Worm (Caenorhabditis elegans) whole organism, late embryonic: ENCODE results near the gene srm-4.

ENCODE experiments used
- C38D4.7 ChIP-seq: fragments of 200-800 bp; sonication (Bioruptor generic); optimal IDR thresholded peaks from 2 replicates; lab custom pipeline; 2018; ENCODE audit warnings: mild to moderate bottlenecking, missing genetic modification characterization, moderate library complexity, missing compliant biosample characterization
- F13H6.1 ChIP-seq: sonication (generic microtip); optimal IDR thresholded peaks from 2 replicates; lab custom pipeline; 2016; ENCODE audit warnings: missing genetic modification characterization, missing compliant biosample characterization
- K09A11.1 ChIP-seq: sonication (generic microtip); optimal IDR thresholded peaks from 2 replicates; lab custom pipeline; 2017; ENCODE audit warnings: antibody characterized with exemption, mild to moderate bottlenecking, missing genetic modification characterization, missing compliant biosample characterization; ENCODE audit not compliant: insufficient read depth
- Y22D7AL.16 ChIP-seq: sonication (generic microtip); optimal IDR thresholded peaks from 2 replicates; lab custom pipeline; 2016; ENCODE audit warnings: missing genetic modification characterization, missing compliant biosample characterization
- ceh-18 ChIP-seq: sonication (generic microtip); optimal IDR thresholded peaks from 2 replicates; lab custom pipeline; 2016; ENCODE audit warnings: missing genetic modification characterization, missing compliant biosample characterization
- ceh-19 ChIP-seq: fragments of 200-800 bp; sonication (Bioruptor generic); optimal IDR thresholded peaks from 2 replicates; lab custom pipeline; 2018; ENCODE audit warnings: mild to moderate bottlenecking, missing genetic modification characterization, missing compliant biosample characterization
- ceh-31 ChIP-seq: sonication (generic microtip); optimal IDR thresholded peaks from 2 replicates; lab custom pipeline; 2016; ENCODE audit warnings: missing genetic modification characterization, missing compliant biosample characterization
- ceh-45 ChIP-seq: fragments of 200-800 bp; sonication (Bioruptor generic); IDR thresholded peaks from 2 replicates; pipeline ENCODE4 v1.3.6; 2022; ENCODE audit warnings: missing genetic modification reagents, missing genetic modification characterization, missing compliant biosample characterization
- ceh-48 ChIP-seq: sonication (generic microtip); optimal IDR thresholded peaks from 2 replicates; lab custom pipeline; 2016; ENCODE audit warnings: missing genetic modification characterization, inconsistent platforms, missing compliant biosample characterization
- ceh-6 ChIP-seq: fragments of 200-800 bp; sonication (Bioruptor generic); optimal IDR thresholded peaks from 2 replicates; lab custom pipeline; 2018; ENCODE audit warnings: mild to moderate bottlenecking, missing genetic modification characterization, missing compliant biosample characterization
- dmd-4 ChIP-seq: sonication (generic microtip); optimal IDR thresholded peaks from 2 replicates; lab custom pipeline; 2016; ENCODE audit warnings: borderline replicate concordance, missing genetic modification characterization, missing compliant biosample characterization
- dve-1 ChIP-seq: sonication (generic microtip); optimal IDR thresholded peaks from 2 replicates; lab custom pipeline; 2017; ENCODE audit warnings: antibody characterized with exemption, mild to moderate bottlenecking, missing genetic modification characterization, missing compliant biosample characterization
- elt-2 ChIP-seq: sonication (generic microtip); optimal IDR thresholded peaks from 2 replicates; lab custom pipeline; 2016; ENCODE audit warnings: missing genetic modification reagents, missing genetic modification characterization, missing compliant biosample characterization
- gmeb-2 ChIP-seq: sonication (generic microtip); optimal IDR thresholded peaks from 2 replicates; lab custom pipeline; 2016; ENCODE audit warnings: missing genetic modification characterization, inconsistent platforms, missing compliant biosample characterization
- hlh-13 ChIP-seq: fragments of 200-800 bp; sonication (Bioruptor generic); optimal IDR thresholded peaks from 2 replicates; lab custom pipeline; 2018; ENCODE audit warnings: mild to moderate bottlenecking, missing genetic modification characterization, missing compliant biosample characterization
- hlh-30 ChIP-seq: sonication (generic microtip); optimal IDR thresholded peaks from 2 replicates; lab custom pipeline; 2017; ENCODE audit warnings: antibody characterized with exemption, missing genetic modification characterization, missing compliant biosample characterization; ENCODE audit not compliant: insufficient read depth
- hlh-8 ChIP-seq: sonication (generic microtip); optimal IDR thresholded peaks from 2 replicates; lab custom pipeline; 2016; ENCODE audit warnings: missing genotype, missing genetic modification characterization, missing compliant biosample characterization
- lim-6 ChIP-seq: sonication (generic microtip); optimal IDR thresholded peaks from 2 replicates; lab custom pipeline; 2016; ENCODE audit warnings: missing genetic modification characterization, missing compliant biosample characterization
- nfya-1 ChIP-seq: sonication (generic microtip); optimal IDR thresholded peaks from 2 replicates; lab custom pipeline; 2017; ENCODE audit warnings: missing genetic modification characterization, mild to moderate bottlenecking, missing compliant biosample characterization, antibody characterized with exemption, moderate library complexity
- nhr-232 ChIP-seq: sonication (generic microtip); optimal IDR thresholded peaks from 2 replicates; lab custom pipeline; 2016; ENCODE audit warnings: missing genetic modification characterization, missing compliant biosample characterization
- npax-4 ChIP-seq: sonication (generic microtip); optimal IDR thresholded peaks from 2 replicates; lab custom pipeline; 2016; ENCODE audit warnings: missing genetic modification characterization, missing compliant biosample characterization
- odd-2 ChIP-seq: sonication (generic microtip); optimal IDR thresholded peaks from 2 replicates; lab custom pipeline; 2017; ENCODE audit warnings: antibody characterized with exemption, mild to moderate bottlenecking, missing genetic modification characterization, missing compliant biosample characterization
- pax-1 ChIP-seq: fragments of 150-350 bp; optimal IDR thresholded peaks from 2 replicates; lab custom pipeline; 2014; ENCODE audit warnings: missing biosample characterization, missing genetic modification characterization
- pha-2 ChIP-seq: sonication (generic microtip); optimal IDR thresholded peaks from 2 replicates; lab custom pipeline; 2017; ENCODE audit warnings: mild to moderate bottlenecking, missing genetic modification characterization, missing compliant biosample characterization
- ref-2 ChIP-seq: sonication (generic microtip); optimal IDR thresholded peaks from 2 replicates; lab custom pipeline; 2016; ENCODE audit warnings: missing genetic modification characterization, missing compliant biosample characterization
- syd-9 ChIP-seq: sonication (generic microtip); optimal IDR thresholded peaks from 2 replicates; lab custom pipeline; 2016; ENCODE audit warnings: mild to moderate bottlenecking, missing genetic modification characterization, moderate library complexity, missing compliant biosample characterization
- ttx-3 ChIP-seq: sonication (generic microtip); optimal IDR thresholded peaks from 2 replicates; lab custom pipeline; 2016; ENCODE audit warnings: missing genetic modification reagents, missing genetic modification characterization, missing compliant biosample characterization
- unc-3 ChIP-seq, 2 experiments: fragments of 200-800 bp in 1 of 2; sonication (Bioruptor generic) in 1 of 2; sonication (generic microtip) in 1 of 2; conservative IDR thresholded peaks in 1 of 2; optimal IDR thresholded peaks in 1 of 2; 2 replicates each; pipeline versions ENCODE4 v1.3.6 to Lab custom; 2016 to 2022; ENCODE audit warnings: missing compliant biosample characterization in 2 of 2, missing genetic modification characterization in 2 of 2, missing genetic modification reagents in 1 of 2
- unc-55 ChIP-seq: sonication (generic microtip); optimal IDR thresholded peaks from 2 replicates; lab custom pipeline; 2017; ENCODE audit warnings: missing biosample characterization, missing genetic modification reagents, missing genetic modification characterization
- unc-86 ChIP-seq: sonication (generic microtip); optimal IDR thresholded peaks from 2 replicates; lab custom pipeline; 2016; ENCODE audit warnings: missing genetic modification characterization, missing compliant biosample characterization
- zip-5 ChIP-seq: sonication (generic microtip); optimal IDR thresholded peaks from 2 replicates; lab custom pipeline; 2016; ENCODE audit warnings: missing genetic modification characterization, missing compliant biosample characterization
- ztf-16 ChIP-seq: sonication (generic microtip); optimal IDR thresholded peaks from 2 replicates; lab custom pipeline; 2017; ENCODE audit warnings: missing genetic modification characterization, missing compliant biosample characterization

srm-4 gene

DNA sequence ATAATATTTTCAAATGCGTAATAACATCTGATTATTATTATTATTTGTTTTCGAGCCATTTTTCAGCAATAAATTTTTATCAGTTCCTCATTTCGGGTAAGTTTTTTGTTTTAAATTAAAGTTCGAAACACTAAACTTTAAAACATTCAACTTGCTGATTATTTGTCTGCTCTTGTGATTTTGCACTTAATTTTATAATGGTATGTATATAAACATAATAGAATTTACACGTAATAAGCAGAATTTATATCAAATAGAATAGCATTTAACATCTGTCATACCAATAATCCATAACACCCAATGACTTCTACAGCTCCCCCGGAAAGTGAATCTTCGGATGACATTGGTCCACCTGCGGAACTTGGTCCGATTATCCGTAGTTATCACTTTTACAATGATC is at the start of gene srm-4:
Gene srm-4, plus strand, starts transcription at position 301 of the 400 bp plus-strand sequence.
- no peak for TF ChIP-seq nfya-1 (tag; lab: Kevin White, UChicago)
- TF ChIP-seq lim-6 (tag; lab: Kevin White, UChicago) = no peak
- no peak for TF ChIP-seq ceh-6 (GFP tag; lab: Kevin White, UChicago)
- no peak for TF ChIP-seq hlh-30
- no peak for TF ChIP-seq ceh-18 (tag; lab: Kevin White, UChicago)
- no peak for TF ChIP-seq hlh-8 (tag; lab: Kevin White, UChicago)
- no peak for TF ChIP-seq pha-2 (tag; lab: Kevin White, UChicago)
- TF ChIP-seq pax-1 = no peak
- TF ChIP-seq ttx-3 (tag; lab: Kevin White, UChicago) = no peak
- no peak for TF ChIP-seq gmeb-2 (tag; lab: Kevin White, UChicago)
- TF ChIP-seq K09A11.1 (tag; lab: Kevin White, UChicago) = no peak
- no peak for TF ChIP-seq dmd-4 (tag; lab: Kevin White, UChicago)
- TF ChIP-seq hlh-13 (GFP tag; lab: Kevin White, UChicago) = no peak
- no peak for TF ChIP-seq unc-55
- TF ChIP-seq ceh-45 (GFP tag; lab: Robert Waterston, UW) = no peak
- TF ChIP-seq unc-86 (tag; lab: Kevin White, UChicago) = no peak
- TF ChIP-seq, all 69 proteins: peak for 0

DNA sequence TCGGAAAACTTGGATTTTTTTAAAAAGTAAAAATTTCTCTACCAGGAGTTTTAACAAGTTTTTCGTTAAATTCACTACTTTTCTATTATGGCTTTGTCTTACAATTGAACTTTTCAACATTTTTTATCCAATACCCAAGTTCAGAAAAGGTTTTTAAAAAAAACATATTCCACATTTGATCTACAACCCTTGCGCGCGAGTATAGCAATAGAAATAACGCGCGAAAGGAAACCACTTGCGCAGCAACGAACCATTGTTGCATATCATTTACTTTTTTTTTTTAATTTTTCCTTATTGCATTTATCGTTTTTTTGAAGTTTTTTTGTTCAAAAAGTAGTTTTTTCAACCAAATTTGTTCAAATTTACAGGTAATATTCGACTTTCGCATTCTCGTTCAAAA is 47.4 kb upstream of the srm-4 start, which contains the start of gene F40G12.11:
Gene F40G12.11, plus strand, starts transcription at position 369 of the 400 bp plus-strand sequence.
- TF ChIP-seq pha-2 (tag; lab: Kevin White, UChicago) (no peak), ref-2 (no peak), lim-6 (tag; lab: Kevin White, UChicago) (no peak), ceh-19 (no peak), hlh-13 (GFP tag; lab: Kevin White, UChicago) (no peak), nfya-1 (tag; lab: Kevin White, UChicago) (no peak), unc-3 (GFP tag; conservative IDR thresholded peaks at IDR 0.05; lab: Robert Waterston, UW) (no peak), unc-3 (tag; optimal IDR thresholded peaks at IDR 0.05; lab: Kevin White, UChicago) (no peak), C38D4.7 (GFP tag; lab: Kevin White, UChicago) (no peak), npax-4 (tag; lab: Kevin White, UChicago) (no peak), zip-5 (tag; lab: Kevin White, UChicago) (no peak)

DNA sequence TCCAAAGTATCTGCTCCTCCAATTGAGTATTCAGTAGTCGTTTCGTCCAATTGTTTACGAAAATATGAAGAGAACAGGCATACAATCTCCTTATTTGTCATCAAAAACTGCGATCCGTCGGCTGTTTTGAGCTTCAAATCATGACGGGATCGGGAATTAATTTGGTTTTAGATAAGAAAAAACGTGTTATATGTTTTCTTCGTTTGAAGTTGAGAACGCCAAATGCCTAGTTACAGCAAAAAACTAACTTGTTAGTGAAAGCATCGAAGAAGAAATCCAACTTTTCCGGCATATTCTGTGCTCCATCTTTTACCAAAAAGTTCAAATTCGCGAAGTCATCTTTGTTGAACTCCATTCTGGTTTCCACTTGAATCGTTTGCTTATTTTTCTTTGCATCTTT is 43.9 kb upstream of the srm-4 start, which contains the start of gene F14D7.1:
Gene F14D7.1, minus strand, starts transcription at position 101 of the 400 bp plus-strand sequence.
- no peak for TF ChIP-seq nhr-232
- TF ChIP-seq npax-4 (tag; lab: Kevin White, UChicago) = no peak
- TF ChIP-seq Y22D7AL.16 (tag; lab: Kevin White, UChicago) = no peak
- no peak for TF ChIP-seq odd-2 (tag; lab: Kevin White, UChicago)
- no peak for TF ChIP-seq hlh-30
- TF ChIP-seq pax-1 = no peak
- TF ChIP-seq ceh-48 = no peak
- TF ChIP-seq F13H6.1 (tag; lab: Kevin White, UChicago) = no peak
- no peak for TF ChIP-seq ztf-16
- no peak for TF ChIP-seq zip-5 (tag; lab: Kevin White, UChicago)
- TF ChIP-seq dve-1 (tag; lab: Kevin White, UChicago) = no peak
- no peak for TF ChIP-seq ceh-19
- TF ChIP-seq ceh-45 (GFP tag; lab: Robert Waterston, UW) = no peak
- no peak for TF ChIP-seq ceh-31 (tag; lab: Kevin White, UChicago)
- TF ChIP-seq, all 69 proteins: peak for 0

DNA sequence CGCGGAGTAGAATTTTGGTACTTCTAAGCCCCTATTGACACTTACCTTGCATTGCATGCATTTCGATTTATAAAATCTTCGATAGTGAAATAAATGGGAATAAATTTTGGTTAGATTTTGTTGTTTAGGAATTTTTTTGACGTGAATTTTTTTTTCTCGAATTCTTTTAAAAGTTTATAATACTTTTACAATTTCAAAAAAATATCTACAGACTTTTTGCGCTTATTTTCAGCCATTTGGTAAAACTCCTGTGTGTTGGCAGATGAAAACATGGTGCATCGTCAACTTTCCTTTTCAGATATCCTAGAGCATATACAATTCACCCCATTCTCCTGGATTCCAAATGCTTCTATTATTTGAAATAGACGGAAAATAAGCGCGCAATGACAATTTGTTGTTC is 42.6 kb upstream of the srm-4 start, which contains the start of gene F14D7.18:
Gene F14D7.18, minus strand, starts transcription at position 101 of the 400 bp plus-strand sequence.
- no peak for TF ChIP-seq syd-9 (tag; lab: Kevin White, UChicago)
- no peak for TF ChIP-seq ceh-19
- TF ChIP-seq, all 69 proteins: peak for 0

DNA sequence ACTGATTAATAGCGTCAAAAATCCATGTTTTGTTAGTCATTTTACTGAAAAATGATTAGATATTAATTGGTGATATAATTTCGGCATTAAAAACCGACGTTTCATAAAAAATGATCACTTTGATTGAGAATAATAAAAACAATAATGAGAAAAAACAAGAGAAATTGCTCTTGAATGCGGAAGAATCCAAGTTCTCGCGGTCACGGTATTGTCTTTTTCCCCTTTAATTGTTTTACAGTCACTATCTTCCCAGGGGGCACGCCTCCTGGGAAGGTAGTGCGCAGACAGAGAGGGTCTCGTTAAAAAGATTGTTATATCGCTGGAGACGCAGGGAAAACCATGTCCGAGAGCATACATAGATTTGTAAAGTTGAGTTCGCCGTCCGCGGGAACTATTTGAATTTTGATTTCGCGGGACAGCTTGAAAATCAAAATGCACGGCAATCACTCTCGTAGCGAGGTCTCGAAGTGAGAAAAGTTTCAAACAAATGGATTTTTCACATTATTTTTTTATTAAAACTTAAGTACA is 39.5 kb upstream of the srm-4 start, which contains the start of gene F14D7.2:
Gene F14D7.2, minus strand, starts transcription at position 51 of the 528 bp plus-strand sequence.
- TF ChIP-seq elt-2 (tag; lab: Kevin White, UChicago) = no peak
- TF ChIP-seq unc-55 = no peak
- TF ChIP-seq, all 69 proteins: peak for 0
